Worm (Caenorhabditis elegans): ENCODE results near the gene clec-70.
"Not testable (repeated sequence)": the region's sequence is repeated elsewhere in the genome, so short reads cannot be mapped to it uniquely, and the experiment has no call there.

DNA sequence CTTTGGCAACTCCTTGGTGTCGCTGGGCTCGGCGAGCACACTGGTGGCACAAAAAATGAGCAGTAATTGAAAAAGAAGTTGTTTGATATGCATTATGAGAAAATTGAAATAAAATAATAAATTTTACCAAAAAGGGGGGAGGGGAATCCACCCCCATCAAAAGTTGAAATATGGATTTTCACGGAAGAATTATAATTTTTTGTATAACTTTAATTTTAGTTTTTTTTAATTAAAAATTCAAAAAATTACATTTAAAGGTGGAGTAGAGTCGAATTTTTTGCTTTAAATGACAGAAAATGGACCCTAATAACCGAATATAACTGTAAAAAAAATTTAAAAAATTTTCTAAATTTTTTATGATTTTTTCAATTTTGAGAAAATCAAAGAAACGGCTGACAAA lies 20.7 kb upstream of the clec-70 start, which contains the start of gene F56D6.18:
- not testable (repeated sequence) for TF ChIP-seq lsy-2 (tag; optimal IDR thresholded peaks at IDR 0.05); unc-62 (GFP tag; optimal IDR thresholded peaks at IDR 0.05); nhr-76 (tag; optimal IDR thresholded peaks at IDR 0.05); unc-39 (tag; optimal IDR thresholded peaks at IDR 0.05); nhr-12 (tag; optimal IDR thresholded peaks at IDR 0.05); nhr-237 (tag; optimal IDR thresholded peaks at IDR 0.05); ztf-11 (tag; optimal IDR thresholded peaks at IDR 0.05); pha-4 (tag; optimal IDR thresholded peaks at IDR 0.05); nhr-28 (tag; optimal IDR thresholded peaks at IDR 0.05); nhr-2 (tag; optimal IDR thresholded peaks at IDR 0.05); ham-2 (GFP tag; optimal IDR thresholded peaks at IDR 0.05); ces-1 (GFP tag; optimal IDR thresholded peaks at IDR 0.05)

All from whole organism, mixed stage, embryonic.